Worm (Caenorhabditis elegans) whole organism, late embryonic: ENCODE results near the gene zipt-2.2.

Experiments used
- C08G9.2 ChIP-seq: sonication (generic microtip); optimal IDR thresholded peaks from 2 replicates; lab custom pipeline; 2016; ENCODE audit warnings: mild to moderate bottlenecking, missing genetic modification characterization, moderate library complexity, missing compliant biosample characterization
- dmd-4 ChIP-seq: sonication (generic microtip); optimal IDR thresholded peaks from 2 replicates; lab custom pipeline; 2016; ENCODE audit warnings: borderline replicate concordance, missing genetic modification characterization, missing compliant biosample characterization
- gmeb-2 ChIP-seq: sonication (generic microtip); optimal IDR thresholded peaks from 2 replicates; lab custom pipeline; 2016; ENCODE audit warnings: missing genetic modification characterization, inconsistent platforms, missing compliant biosample characterization
- pat-9 ChIP-seq: fragments of 200-800 bp; sonication (Bioruptor generic); optimal IDR thresholded peaks from 2 replicates; lab custom pipeline; 2018; ENCODE audit warnings: mild to moderate bottlenecking, missing genetic modification characterization, moderate library complexity, missing compliant biosample characterization
- pha-4 ChIP-seq: fragments of 150-350 bp; optimal IDR thresholded peaks from 2 replicates; lab custom pipeline; 2018; ENCODE audit warnings: missing biosample characterization, missing genetic modification reagents, missing genetic modification characterization

ce11 chrIV:4284020-4284419, 48.9 kb upstream of the zipt-2.2 start, which contains the start of gene F15E6.6:
- TF ChIP-seq pha-4 (tag; lab: Kevin White, UChicago) (no peak), pat-9 (no peak), dmd-4 (tag; lab: Kevin White, UChicago) (no peak), C08G9.2 (tag; lab: Kevin White, UChicago) (no peak), gmeb-2 (tag; lab: Kevin White, UChicago) (no peak)
